Worm (Caenorhabditis elegans): Measurements from ENCODE around the gene chil-18.

DNA sequence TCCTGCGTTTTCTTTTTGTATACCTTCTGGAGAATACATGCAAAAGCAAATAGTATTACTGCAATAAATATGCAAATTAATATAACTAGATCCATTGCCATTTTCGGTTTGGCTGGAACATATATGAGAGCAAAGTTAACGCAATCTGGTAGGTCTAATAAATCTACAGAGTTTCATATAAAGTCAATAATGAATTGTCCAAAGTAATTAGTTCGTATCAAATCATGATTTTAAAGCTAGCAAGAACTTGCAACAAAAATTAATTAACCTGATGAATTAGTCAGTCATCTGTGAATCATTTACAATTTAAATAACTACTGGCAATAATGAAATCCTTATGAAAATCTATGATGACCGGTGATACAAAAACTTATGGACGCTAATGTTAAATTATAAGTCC is 2.7 kb upstream of the chil-18 start, which contains the start of gene R09D1.13:
- no peak for TF ChIP-seq ama-1 (optimal IDR thresholded peaks at IDR 0.05)
- TF ChIP-seq ceh-82 (tag; optimal IDR thresholded peaks at IDR 0.05): no peak
- no peak for TF ChIP-seq F16B12.6 (tag; optimal IDR thresholded peaks at IDR 0.05)
- TF ChIP-seq unc-98 (GFP tag; IDR thresholded peaks at IDR 0.05): no peak
- TF ChIP-seq egl-27 (tag; optimal IDR thresholded peaks at IDR 0.05): no peak
- no peak for TF ChIP-seq ceh-8 (GFP tag; optimal IDR thresholded peaks at IDR 0.05)
